Worm (Caenorhabditis elegans): ENCODE measurements around the gene cyl-1.

The cyl-1 gene

ce11 chrV:11989861-11990260 lies 3.7 kb downstream of the cyl-1 start:
- TF ChIP-seq dve-1 (tag; optimal IDR thresholded peaks at IDR 0.05; ENCODE audit: insufficient read depth) (peak; percentile 50), nhr-6 (tag; optimal IDR thresholded peaks at IDR 0.05) (peak; percentile 81), ztf-7 (tag; optimal IDR thresholded peaks at IDR 0.05) (no peak), lsy-2 (tag; optimal IDR thresholded peaks at IDR 0.05) (peak in 1 of 2 experiments; percentile 43), nhr-77 (tag; optimal IDR thresholded peaks at IDR 0.05) (no peak)

- TF ChIP-seq daf-16 (GFP tag; optimal IDR thresholded peaks at IDR 0.05) (no peak), daf-16 (tag; optimal IDR thresholded peaks at IDR 0.05) (peak; percentile 22), saeg-2 (GFP tag; IDR thresholded peaks at IDR 0.05) (no peak), lsy-2 (tag; optimal IDR thresholded peaks at IDR 0.05) (peak in 1 of 2 experiments; percentile 26), unc-130 (GFP tag; optimal IDR thresholded peaks at IDR 0.05) (no peak), lin-39 (tag; optimal IDR thresholded peaks at IDR 0.05) (no peak), mes-2 (tag; optimal IDR thresholded peaks at IDR 0.05; ENCODE audit: poor library complexity, severe bottlenecking) (no peak), madf-5 (GFP tag; IDR thresholded peaks at IDR 0.05) (no peak), lim-7 (GFP tag; IDR thresholded peaks at IDR 0.05) (no peak), snpc-4 (tag; optimal IDR thresholded peaks at IDR 0.05) (no peak), hif-1 (tag; optimal IDR thresholded peaks at IDR 0.05) (no peak), ces-1 (GFP tag; optimal IDR thresholded peaks at IDR 0.05) (peak; percentile 62), nhr-6 (tag; optimal IDR thresholded peaks at IDR 0.05) (peak; percentile 65), lin-15B (tag; optimal IDR thresholded peaks at IDR 0.05) (no peak), T26A8.4 (GFP tag; IDR thresholded peaks at IDR 0.05) (no peak), F10B5.3 (tag; optimal IDR thresholded peaks at IDR 0.05) (no peak), madf-9 (GFP tag; conservative IDR thresholded peaks at IDR 0.05) (no peak), nhr-10 (tag; optimal IDR thresholded peaks at IDR 0.05) (no peak), fkh-10 (GFP tag; optimal IDR thresholded peaks at IDR 0.05) (peak; percentile 48), spr-3 (GFP tag; optimal IDR thresholded peaks at IDR 0.05) (no peak), zfp-2 (tag; optimal IDR thresholded peaks at IDR 0.05) (no peak), ctbp-1 (GFP tag; IDR thresholded peaks at IDR 0.05) (no peak), R02D3.7 (tag; optimal IDR thresholded peaks at IDR 0.05) (no peak), lir-3 (tag; optimal IDR thresholded peaks at IDR 0.05) (no peak), ceh-62 (tag; optimal IDR thresholded peaks at IDR 0.05) (no peak), mxl-2 (GFP tag; conservative IDR thresholded peaks at IDR 0.05) (no peak), ceh-28 (tag; optimal IDR thresholded peaks at IDR 0.05) (no peak), egl-43 (GFP tag; IDR thresholded peaks at IDR 0.05) (no peak), ceh-44 (GFP tag; IDR thresholded peaks at IDR 0.05) (no peak), ZK337.2 (GFP tag; IDR thresholded peaks at IDR 0.05) (no peak), ceh-82 (tag; optimal IDR thresholded peaks at IDR 0.05) (no peak), zag-1 (tag; optimal IDR thresholded peaks at IDR 0.05) (no peak), nhr-77 (tag; optimal IDR thresholded peaks at IDR 0.05) (no peak), ceh-20 (GFP tag; IDR thresholded peaks at IDR 0.05) (peak; percentile 69), zip-11 (GFP tag; IDR thresholded peaks at IDR 0.05) (no peak), Y75B8A.6 (GFP tag; IDR thresholded peaks at IDR 0.05) (no peak), nhr-41 (GFP tag; IDR thresholded peaks at IDR 0.05) (no peak), dpl-1 (GFP tag; optimal IDR thresholded peaks at IDR 0.05) (peak; percentile 4), dmd-6 (GFP tag; IDR thresholded peaks at IDR 0.05) (peak; percentile 62), zfp-3 (GFP tag; conservative IDR thresholded peaks at IDR 0.05) (no peak), F26F4.8 (GFP tag; conservative IDR thresholded peaks at IDR 0.05) (no peak), zip-2 (tag; optimal IDR thresholded peaks at IDR 0.05) (no peak), nhr-28 (tag; optimal IDR thresholded peaks at IDR 0.05) (peak; percentile 25), aha-1 (tag) (peak; percentile 3), hlh-11 (tag; optimal IDR thresholded peaks at IDR 0.05) (peak; percentile 0), fos-1 (tag; optimal IDR thresholded peaks at IDR 0.05) (no peak), nhr-237 (tag; optimal IDR thresholded peaks at IDR 0.05) (no peak)
These were observed 7.2 kb downstream of the cyl-1 start for ce11 chrV:11986078-11986869.

Measured in whole organism, L4 larva.